Worm (Caenorhabditis elegans): Measurements from ENCODE around the gene srg-46.

srg-46 gene

ce11 chrV:13406511-13406910, 43.0 kb downstream of the srg-46 start, which contains the start of gene F53F1.2:
TSS of gene F53F1.2 (plus strand) at chrV:13406816.
- TF ChIP-seq unc-62 (GFP tag; optimal IDR thresholded peaks at IDR 0.05) (no peak), egl-18 (GFP tag; IDR thresholded peaks at IDR 0.05) (no peak), F22D6.2 (tag; optimal IDR thresholded peaks at IDR 0.05) (no peak), F23B12.7 (tag; optimal IDR thresholded peaks at IDR 0.05; ENCODE audit: insufficient read depth) (no peak), F49E8.2 (tag; optimal IDR thresholded peaks at IDR 0.05; ENCODE audit: insufficient read depth) (no peak), mel-28 (tag; optimal IDR thresholded peaks at IDR 0.05; ENCODE audit: borderline replicate concordance) (no peak), gei-17 (GFP tag; optimal IDR thresholded peaks at IDR 0.05) (no peak), ztf-26 (tag; optimal IDR thresholded peaks at IDR 0.05) (no peak), nfya-1 (tag; optimal IDR thresholded peaks at IDR 0.05; ENCODE audit: borderline replicate concordance, insufficient read depth) (no peak), attf-6 (GFP tag; IDR thresholded peaks at IDR 0.05) (no peak), fkh-3 (tag; optimal IDR thresholded peaks at IDR 0.05) (no peak), dox-1 (GFP tag; IDR thresholded peaks at IDR 0.05) (no peak), ceh-58 (GFP tag; IDR thresholded peaks at IDR 0.05) (no peak)

ce11 chrV:13407913-13408312, 44.4 kb downstream of the srg-46 start, which contains the start of gene F53F1.3:
TSS of gene F53F1.3 (plus strand) at chrV:13408242.
- TF ChIP-seq nhr-80 (tag; optimal IDR thresholded peaks at IDR 0.05) (peak; percentile 55), dox-1 (GFP tag; IDR thresholded peaks at IDR 0.05) (0 out of 2 replicates have a peak, but pooled peaks have one; percentile 27), egl-44 (GFP tag; IDR thresholded peaks at IDR 0.05) (no peak), attf-3 (GFP tag; conservative IDR thresholded peaks at IDR 0.05) (0 out of 2 replicates have a peak, but pooled peaks have one; percentile 18), F37B4.10 (GFP tag; IDR thresholded peaks at IDR 0.05) (no peak), lin-40 (tag; optimal IDR thresholded peaks at IDR 0.05) (no peak), cebp-1 (GFP tag; IDR thresholded peaks at IDR 0.05) (peak; percentile 57; the same call in 1 of the 2 replicates), cebp-1 (tag; optimal IDR thresholded peaks at IDR 0.05) (peak; percentile 67), rec-8 (tag; optimal IDR thresholded peaks at IDR 0.05) (no peak), hlh-26 (GFP tag; conservative IDR thresholded peaks at IDR 0.05) (no peak), rcor-1 (GFP tag; IDR thresholded peaks at IDR 0.05) (no peak), madf-3 (GFP tag; IDR thresholded peaks at IDR 0.05) (0 out of 2 replicates have a peak, but pooled peaks have one; percentile 20), atf-7 (tag; optimal IDR thresholded peaks at IDR 0.05) (peak; percentile 21), nfya-1 (tag; optimal IDR thresholded peaks at IDR 0.05; ENCODE audit: borderline replicate concordance, insufficient read depth) (no peak)

ce11 chrV:13408440-13408839, 44.9 kb downstream of the srg-46 start:
- no peak for TF ChIP-seq akir-1 (GFP tag; optimal IDR thresholded peaks at IDR 0.05)
- TF ChIP-seq ama-1 (optimal IDR thresholded peaks at IDR 0.05): no peak
- TF ChIP-seq ama-1 (GFP tag; optimal IDR thresholded peaks at IDR 0.05): no peak
- TF ChIP-seq mcd-1 (GFP tag; IDR thresholded peaks at IDR 0.05): no peak
- TF ChIP-seq C06A6.2 (GFP tag; conservative IDR thresholded peaks at IDR 0.05): no peak
- TF ChIP-seq nhr-27 (tag; optimal IDR thresholded peaks at IDR 0.05): no peak
- no peak for TF ChIP-seq lag-1 (GFP tag; IDR thresholded peaks at IDR 0.05)
- 0 out of 2 replicates have a peak, but pooled peaks have one; percentile 6 for TF ChIP-seq attf-3 (GFP tag; conservative IDR thresholded peaks at IDR 0.05)
- TF ChIP-seq chd-7 (tag; optimal IDR thresholded peaks at IDR 0.05): no peak
- no peak for TF ChIP-seq F23B12.7 (tag; optimal IDR thresholded peaks at IDR 0.05; ENCODE audit: insufficient read depth)
- TF ChIP-seq let-607 (tag; optimal IDR thresholded peaks at IDR 0.05): no peak
- no peak for TF ChIP-seq ceh-91 (GFP tag; IDR thresholded peaks at IDR 0.05)
- TF ChIP-seq ztf-3 (GFP tag; optimal IDR thresholded peaks at IDR 0.05): no peak
- TF ChIP-seq ZK185.1 (tag; optimal IDR thresholded peaks at IDR 0.05; ENCODE audit: poor library complexity, severe bottlenecking): no peak
- no peak for TF ChIP-seq ztf-18 (tag; optimal IDR thresholded peaks at IDR 0.05)
- no peak for TF ChIP-seq B0336.3 (GFP tag; IDR thresholded peaks at IDR 0.05)
- 0 out of 2 replicates have a peak, but pooled peaks have one; percentile 46 for TF ChIP-seq Y53G8AR.9 (GFP tag; conservative IDR thresholded peaks at IDR 0.05)
